Fruit fly (Drosophila melanogaster) whole organism, embryonic: ENCODE measurements around the gene CG34149.

Experiments
- BtbVII ChIP-seq: fragments of 200-800 bp; sonication (Bioruptor generic); optimal IDR thresholded peaks from 3 replicates; lab custom pipeline; 2017; ENCODE audit warnings: missing biosample characterization, mild to moderate bottlenecking, missing genetic modification characterization
- CG10267 ChIP-seq: fragments of 200-800 bp; sonication (Bioruptor generic); optimal IDR thresholded peaks from 2 replicates; lab custom pipeline; 2018; ENCODE audit warnings: missing biosample characterization, mild to moderate bottlenecking, missing genetic modification characterization, moderate library complexity
- CG10431 ChIP-seq: fragments of 200-800 bp; sonication (Bioruptor generic); optimal IDR thresholded peaks from 3 replicates; lab custom pipeline; 2018; ENCODE audit warnings: missing biosample characterization, mild to moderate bottlenecking, missing genetic modification characterization
- CG10462 ChIP-seq: fragments of 200-800 bp; sonication (Bioruptor generic); optimal IDR thresholded peaks from 2 replicates; lab custom pipeline; 2016; ENCODE audit warnings: missing biosample characterization, missing genetic modification characterization
- CG12155 ChIP-seq: fragments of 200-800 bp; sonication (Bioruptor generic); optimal IDR thresholded peaks from 3 replicates; lab custom pipeline; 2016; ENCODE audit warnings: missing biosample characterization, missing genetic modification characterization
- CG1233 ChIP-seq: fragments of 200-800 bp; sonication (Bioruptor generic); optimal IDR thresholded peaks from 4 replicates; lab custom pipeline; 2018; ENCODE audit warnings: missing biosample characterization, mild to moderate bottlenecking, missing genetic modification characterization
- CG12769 ChIP-seq: fragments of 200-800 bp; sonication (Bioruptor generic); optimal IDR thresholded peaks from 2 replicates; lab custom pipeline; 2019; ENCODE audit warnings: missing biosample characterization, mild to moderate bottlenecking, missing genetic modification characterization, moderate library complexity
- CG13296 ChIP-seq: fragments of 200-800 bp; sonication (Bioruptor generic); optimal IDR thresholded peaks from 3 replicates; lab custom pipeline; 2018; ENCODE audit warnings: missing biosample characterization, mild to moderate bottlenecking, missing genetic modification characterization
- CG14860 ChIP-seq: fragments of 200-800 bp; sonication (Bioruptor generic); IDR thresholded peaks from 3 replicates; pipeline ENCODE4 v1.3.6; 2022; ENCODE audit warnings: missing biosample characterization, missing genetic modification characterization; ENCODE audit not compliant: partially characterized antibody
- CG15269 ChIP-seq: fragments of 200-800 bp; sonication (Bioruptor generic); optimal IDR thresholded peaks from 2 replicates; lab custom pipeline; 2018; ENCODE audit warnings: missing biosample characterization, mild to moderate bottlenecking, missing genetic modification characterization, moderate library complexity
- CG15601 ChIP-seq: fragments of 200-800 bp; sonication (Bioruptor generic); optimal IDR thresholded peaks from 3 replicates; lab custom pipeline; 2019; ENCODE audit warnings: missing biosample characterization, mild to moderate bottlenecking, missing genetic modification characterization, moderate library complexity
- CG1603 ChIP-seq: fragments of 200-800 bp; sonication (Bioruptor generic); optimal IDR thresholded peaks from 2 replicates; lab custom pipeline; 2019; ENCODE audit warnings: missing biosample characterization, mild to moderate bottlenecking, missing genetic modification characterization, moderate library complexity
- CG16813 ChIP-seq: fragments of 200-800 bp; sonication (Bioruptor generic); IDR thresholded peaks from 3 replicates; pipeline ENCODE4 v1.3.6; 2022; ENCODE audit warnings: missing biosample characterization, missing genetic modification characterization; ENCODE audit not compliant: partially characterized antibody
- CG16863 ChIP-seq: fragments of 200-800 bp; sonication (Bioruptor generic); optimal IDR thresholded peaks from 3 replicates; lab custom pipeline; 2016; ENCODE audit warnings: missing biosample characterization, missing genetic modification characterization
- CG18262 ChIP-seq: fragments of 200-800 bp; optimal IDR thresholded peaks from 3 replicates; lab custom pipeline; 2019; ENCODE audit warnings: missing biosample characterization, mild to moderate bottlenecking, missing genetic modification characterization, moderate library complexity
- CG2712 ChIP-seq: fragments of 200-800 bp; optimal IDR thresholded peaks from 3 replicates; lab custom pipeline; 2019; ENCODE audit warnings: missing biosample characterization, mild to moderate bottlenecking, missing genetic modification characterization, moderate library complexity
- CG31441 ChIP-seq: fragments of 200-800 bp; sonication (Bioruptor generic); IDR thresholded peaks from 2 replicates; pipeline ENCODE4 v1.3.6; 2022; ENCODE audit warnings: missing biosample characterization, missing genetic modification characterization
- CG34224 ChIP-seq: fragments of 200-800 bp; sonication (Bioruptor generic); IDR thresholded peaks from 3 replicates; pipeline ENCODE4 v1.3.6; 2022; ENCODE audit warnings: missing biosample characterization, missing genetic modification characterization; ENCODE audit not compliant: partially characterized antibody
- CG42726 ChIP-seq: fragments of 200-800 bp; sonication (Bioruptor generic); IDR thresholded peaks from 2 replicates; pipeline ENCODE4 v1.3.6; 2022; ENCODE audit warnings: missing biosample characterization, missing genetic modification characterization; ENCODE audit not compliant: partially characterized antibody
- CG6654 ChIP-seq: fragments of 200-800 bp; sonication (Bioruptor generic); optimal IDR thresholded peaks from 2 replicates; lab custom pipeline; 2017; ENCODE audit warnings: missing biosample characterization, mild to moderate bottlenecking, missing genetic modification characterization
- CG7271 ChIP-seq: fragments of 200-800 bp; sonication (Bioruptor generic); optimal IDR thresholded peaks from 2 replicates; lab custom pipeline; 2018; ENCODE audit warnings: missing biosample characterization, mild to moderate bottlenecking, missing genetic modification characterization, moderate library complexity
- CG7987 ChIP-seq: fragments of 200-800 bp; sonication (Bioruptor generic); optimal IDR thresholded peaks from 2 replicates; lab custom pipeline; 2018; ENCODE audit warnings: missing biosample characterization, mild to moderate bottlenecking, missing genetic modification characterization, moderate library complexity
- Dip3 ChIP-seq: fragments of 200-800 bp; sonication (Bioruptor generic); optimal IDR thresholded peaks from 3 replicates; lab custom pipeline; 2016; ENCODE audit warnings: missing biosample characterization, missing genetic modification characterization
- Doc3 ChIP-seq: fragments of 200-800 bp; sonication (Bioruptor generic); IDR thresholded peaks from 3 replicates; pipeline ENCODE4 v1.3.6; 2022; ENCODE audit warnings: missing biosample characterization, missing genetic modification characterization; ENCODE audit not compliant: partially characterized antibody
- Dp ChIP-seq: fragments of 200-800 bp; sonication (Bioruptor generic); optimal IDR thresholded peaks from 2 replicates; lab custom pipeline; 2018; ENCODE audit warnings: missing biosample characterization, mild to moderate bottlenecking, missing genetic modification characterization, moderate library complexity
- Med ChIP-seq: fragments of 200-800 bp; sonication (Bioruptor generic); peaks from one replicate; lab custom pipeline; 2016; ENCODE audit warnings: missing biosample characterization, missing genetic modification characterization, mild to moderate bottlenecking, inconsistent platforms, moderate library complexity
- Nf-YB ChIP-seq: fragments of 200-800 bp; sonication (Bioruptor generic); optimal IDR thresholded peaks from 3 replicates; lab custom pipeline; 2019; ENCODE audit warnings: missing biosample characterization, mild to moderate bottlenecking, missing genetic modification characterization, moderate library complexity
- NfI ChIP-seq: fragments of 200-800 bp; sonication (Bioruptor generic); optimal IDR thresholded peaks from 3 replicates; lab custom pipeline; 2018; ENCODE audit warnings: missing biosample characterization, mild to moderate bottlenecking, missing genetic modification characterization, moderate library complexity
- Opbp ChIP-seq: fragments of 200-800 bp; sonication (Bioruptor generic); IDR thresholded peaks from 3 replicates; pipeline ENCODE4 v1.3.6; 2022; ENCODE audit warnings: missing biosample characterization, missing genetic modification characterization; ENCODE audit not compliant: partially characterized antibody
- Pdp1 ChIP-seq, 2 experiments: fragments of 200-800 bp; sonication (Bioruptor generic); optimal IDR thresholded peaks; 3 replicates each; lab custom pipeline; 2016; ENCODE audit warnings: missing biosample characterization in 2 of 2, missing genetic modification characterization in 2 of 2, mild to moderate bottlenecking in 1 of 2, moderate library complexity in 1 of 2
- Side ChIP-seq: fragments of 200-800 bp; sonication (Bioruptor generic); optimal IDR thresholded peaks from 2 replicates; lab custom pipeline; 2016; ENCODE audit warnings: missing biosample characterization, missing genetic modification characterization
- Sox100B ChIP-seq: fragments of 200-800 bp; sonication (Bioruptor generic); optimal IDR thresholded peaks from 3 replicates; lab custom pipeline; 2018; ENCODE audit warnings: missing biosample characterization, mild to moderate bottlenecking, missing genetic modification characterization
- Xrp1 ChIP-seq: fragments of 200-800 bp; sonication (Bioruptor generic); IDR thresholded peaks from 2 replicates; pipeline ENCODE4 v1.3.6; 2022; ENCODE audit warnings: missing biosample characterization, missing genetic modification characterization
- aop ChIP-seq: fragments of 200-800 bp; sonication (Bioruptor generic); IDR thresholded peaks from 2 replicates; pipeline ENCODE4 v1.3.6; 2022; ENCODE audit warnings: missing biosample characterization, missing genetic modification characterization
- bowl ChIP-seq: fragments of 200-800 bp; sonication (Bioruptor generic); IDR thresholded peaks from 2 replicates; pipeline ENCODE4 v1.3.6; 2022; ENCODE audit warnings: missing biosample characterization, missing genetic modification characterization
- btn ChIP-seq: fragments of 200-800 bp; sonication (Bioruptor generic); optimal IDR thresholded peaks from 2 replicates; lab custom pipeline; 2016; ENCODE audit warnings: missing biosample characterization, missing genetic modification characterization
- crp ChIP-seq, 2 experiments: fragments of 200-800 bp; sonication (Bioruptor generic); optimal IDR thresholded peaks; 2 replicates in 1 of 2; 3 replicates in 1 of 2; lab custom pipeline; 2017; ENCODE audit warnings: missing biosample characterization in 2 of 2, missing genetic modification characterization in 2 of 2, mild to moderate bottlenecking in 1 of 2, moderate library complexity in 1 of 2
- emc ChIP-seq: fragments of 200-800 bp; sonication (Bioruptor generic); optimal IDR thresholded peaks from 2 replicates; lab custom pipeline; 2016; ENCODE audit warnings: missing biosample characterization, missing genetic modification characterization
- fd102C ChIP-seq: fragments of 200-800 bp; sonication (Bioruptor generic); optimal IDR thresholded peaks from 2 replicates; lab custom pipeline; 2018; ENCODE audit warnings: missing biosample characterization, mild to moderate bottlenecking, missing genetic modification characterization, moderate library complexity
- jigr1 ChIP-seq: fragments of 200-800 bp; sonication (Bioruptor generic); IDR thresholded peaks from 3 replicates; pipeline ENCODE4 v1.3.6; 2022; ENCODE audit warnings: missing biosample characterization, missing genetic modification characterization
- jumu ChIP-seq: fragments of 200-800 bp; sonication (Bioruptor generic); optimal IDR thresholded peaks from 3 replicates; lab custom pipeline; 2016; ENCODE audit warnings: missing biosample characterization, missing genetic modification characterization
- kay ChIP-seq: fragments of 200-800 bp; sonication (Bioruptor generic); optimal IDR thresholded peaks from 2 replicates; lab custom pipeline; 2016; ENCODE audit warnings: missing biosample characterization, missing genetic modification characterization
- mld ChIP-seq: fragments of 200-800 bp; sonication (Bioruptor generic); IDR thresholded peaks from 3 replicates; pipeline ENCODE4 v1.3.6; 2022; ENCODE audit warnings: missing biosample characterization, missing genetic modification characterization; ENCODE audit not compliant: partially characterized antibody
- pb ChIP-seq: fragments of 200-800 bp; sonication (Bioruptor generic); optimal IDR thresholded peaks from 3 replicates; lab custom pipeline; 2016; ENCODE audit warnings: missing biosample characterization, missing genetic modification characterization
- sd ChIP-seq: fragments of 200-800 bp; sonication (Bioruptor generic); optimal IDR thresholded peaks from 3 replicates; lab custom pipeline; 2018; ENCODE audit warnings: missing biosample characterization, mild to moderate bottlenecking, missing genetic modification characterization, moderate library complexity
- sim ChIP-seq: fragments of 200-800 bp; sonication (Bioruptor generic); IDR thresholded peaks from 2 replicates; pipeline ENCODE4 v1.3.6; 2022; ENCODE audit warnings: missing biosample characterization, missing genetic modification characterization
- slou ChIP-seq: fragments of 200-800 bp; sonication (Bioruptor generic); optimal IDR thresholded peaks from 3 replicates; lab custom pipeline; 2016; ENCODE audit warnings: missing biosample characterization, missing genetic modification characterization
- sug ChIP-seq: fragments of 200-800 bp; optimal IDR thresholded peaks from 2 replicates; lab custom pipeline; 2019; ENCODE audit warnings: missing biosample characterization, mild to moderate bottlenecking, missing genetic modification characterization, moderate library complexity
- tgo ChIP-seq: fragments of 200-800 bp; sonication (Bioruptor generic); IDR thresholded peaks from 3 replicates; pipeline ENCODE4 v1.3.6; 2022; ENCODE audit warnings: missing biosample characterization, missing genetic modification characterization
- vvl ChIP-seq: fragments of 200-800 bp; sonication (Bioruptor generic); IDR thresholded peaks from 2 replicates; pipeline ENCODE4 v1.3.6; 2022; ENCODE audit warnings: missing biosample characterization, missing genetic modification characterization
- z ChIP-seq: fragments of 200-800 bp; sonication (Bioruptor generic); IDR thresholded peaks from 3 replicates; pipeline ENCODE4 v1.3.6; 2022; ENCODE audit warnings: missing biosample characterization, missing genetic modification characterization

The CG34149 gene

DNA sequence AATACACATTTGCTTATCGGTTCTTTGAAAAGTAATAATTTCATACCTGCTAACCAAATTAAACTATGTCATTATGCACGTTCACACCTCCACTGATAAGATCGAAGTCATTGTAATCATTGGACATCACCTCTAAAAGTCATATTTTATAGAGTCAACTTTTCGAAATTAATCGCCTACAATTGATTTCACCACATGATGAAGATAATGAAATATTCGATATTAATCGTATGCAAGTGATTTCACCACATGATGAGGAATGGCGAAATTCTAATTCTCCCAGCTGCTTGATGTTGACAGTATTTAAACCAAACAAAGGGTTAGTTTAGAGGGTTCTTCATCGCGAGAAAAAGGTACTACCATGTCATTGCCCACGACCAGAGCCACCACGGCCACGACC lies 4.3 kb upstream of the CG34149 start, which contains the start of gene CG18596 (continued):
- TF ChIP-seq CG10462 (GFP tag; lab: Kevin White, UChicago) (no peak), Doc3 (peak; percentile 96), CG31441 (no peak), Dip3 (GFP tag; lab: Kevin White, UChicago) (no peak), CG16863 (GFP tag; lab: Kevin White, UChicago) (no peak), CG14860 (GFP tag; lab: Robert Waterston, UW) (peak; percentile 95), CG16813 (GFP tag; lab: Robert Waterston, UW) (peak; percentile 92), jumu (GFP tag; lab: Kevin White, UChicago) (no peak), bowl (GFP tag; lab: Robert Waterston, UW) (no peak), CG42726 (no peak; the same call in 1 of the 2 replicates), CG1233 (GFP tag; lab: Kevin White, UChicago) (no peak), BtbVII (GFP tag; lab: Kevin White, UChicago) (no peak), pb (GFP tag; lab: Kevin White, UChicago) (no peak), Xrp1 (GFP tag; lab: Robert Waterston, UW) (no peak), CG34224 (GFP tag; lab: Robert Waterston, UW) (peak; percentile 97), slou (GFP tag; lab: Kevin White, UChicago) (no peak), CG15601 (no peak), CG10431 (GFP tag; lab: Kevin White, UChicago) (no peak), CG15269 (tag; lab: Kevin White, UChicago) (no peak), emc (GFP tag; lab: Kevin White, UChicago) (no peak), sd (tag; lab: Kevin White, UChicago) (no peak), sug (tag; lab: Kevin White, UChicago) (no peak), jigr1 (no peak), mld (GFP tag; lab: Robert Waterston, UW) (peak; percentile 84; the same call in 2 of the 3 replicates), sim (GFP tag; lab: Robert Waterston, UW) (no peak), CG10267 (peak; percentile 33), CG12769 (no peak), Pdp1 (GFP tag; optimal IDR thresholded peaks at IDR 0.05; lab: Kevin White, UChicago) (no peak), CG6654 (GFP tag; lab: Kevin White, UChicago) (no peak), CG18262 (tag; lab: Kevin White, UChicago) (no peak), CG13296 (GFP tag; lab: Kevin White, UChicago) (no peak), CG7271 (tag; lab: Kevin White, UChicago) (no peak), vvl (no peak), CG12155 (GFP tag; lab: Kevin White, UChicago) (no peak), tgo (GFP tag; lab: Robert Waterston, UW) (no peak), crp (GFP tag; optimal IDR thresholded peaks at IDR 0.05; lab: Kevin White, UChicago) (peak in 1 of 2 experiments; percentile 73), z (0 out of 3 replicates have a peak, but pooled peaks have one; percentile 5), kay (GFP tag; lab: Kevin White, UChicago) (no peak)

DNA sequence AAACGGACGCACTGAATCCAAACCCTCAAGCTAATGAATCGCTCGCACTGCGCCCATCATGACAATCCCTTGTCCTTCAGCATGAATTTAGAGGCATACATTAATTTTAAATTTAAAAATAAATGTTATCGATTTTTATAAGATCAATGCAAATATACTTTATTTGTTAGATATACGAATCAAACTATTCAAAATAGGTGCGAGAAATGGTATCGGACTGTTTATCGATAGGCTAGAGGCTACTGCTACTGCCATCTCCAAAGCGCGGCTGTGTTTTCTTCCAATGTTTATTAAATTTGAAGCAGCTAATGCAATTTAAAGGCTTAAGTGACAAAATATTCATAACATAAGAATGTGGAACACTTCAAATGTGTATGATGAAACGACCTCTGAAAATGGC lies 1.1 kb downstream of the CG34149 start, which contains the start of gene CG43342:
TSS of gene CG43342 (plus strand) at position 264 of the 400 bp plus-strand sequence.
- TF ChIP-seq Dp (GFP tag; lab: Kevin White, UChicago), result peak; percentile 74
- peak; percentile 37 for TF ChIP-seq CG1603 (tag; lab: Kevin White, UChicago)
- TF ChIP-seq CG7987 (GFP tag; lab: Kevin White, UChicago), result no peak
- TF ChIP-seq crp (GFP tag; optimal IDR thresholded peaks at IDR 0.05; lab: Kevin White, UChicago), result peak in 1 of 2 experiments; percentile 72
- TF ChIP-seq Opbp (GFP tag; lab: Robert Waterston, UW), result peak; percentile 80; the same call in 2 of the 3 replicates
- no peak for TF ChIP-seq fd102C (GFP tag; lab: Kevin White, UChicago)
- no peak for TF ChIP-seq Nf-YB (GFP tag; lab: Kevin White, UChicago)
- no peak for TF ChIP-seq Sox100B
- TF ChIP-seq CG2712 (tag; lab: Kevin White, UChicago), result peak; percentile 46
- no peak for TF ChIP-seq aop
- no peak for TF ChIP-seq Med (GFP tag; lab: Kevin White, UChicago)
- TF ChIP-seq NfI, result no peak
- TF ChIP-seq jumu (GFP tag; lab: Kevin White, UChicago), result no peak
- TF ChIP-seq btn (GFP tag; lab: Kevin White, UChicago), result no peak
- TF ChIP-seq Side, result no peak
- TF ChIP-seq mld (GFP tag; lab: Robert Waterston, UW), result peak; percentile 76; the same call in 2 of the 3 replicates
